Worm (Caenorhabditis elegans) whole organism, L4 larva: ENCODE results near the gene ZK822.10.

Experiments used
- R02D3.7 ChIP-seq: fragments of 150-350 bp; sonication (generic microtip); optimal IDR thresholded peaks from 3 replicates; lab custom pipeline; 2014; ENCODE audit warnings: missing biosample characterization, missing genetic modification characterization
- ama-1 ChIP-seq: fragments of 150-350 bp; optimal IDR thresholded peaks from 2 replicates; lab custom pipeline; 2014; ENCODE audit warnings: inconsistent platforms, mixed read lengths
- ceh-44 ChIP-seq: fragments of 200-800 bp; sonication (Bioruptor generic); IDR thresholded peaks from 2 replicates; pipeline ENCODE4 v1.3.6; 2022; ENCODE audit warnings: missing genetic modification reagents, missing genetic modification characterization, missing compliant biosample characterization
- ces-1 ChIP-seq: fragments of 150-350 bp; sonication (generic microtip); optimal IDR thresholded peaks from 4 replicates; lab custom pipeline; 2014; ENCODE audit warnings: missing biosample characterization, missing genetic modification reagents, missing genetic modification characterization
- dpl-1 ChIP-seq: fragments of 150-350 bp; optimal IDR thresholded peaks from 2 replicates; lab custom pipeline; 2014; ENCODE audit warnings: missing biosample characterization, missing genetic modification reagents, missing genetic modification characterization
- gei-8 ChIP-seq: fragments of 200-800 bp; sonication (Bioruptor generic); optimal IDR thresholded peaks from 2 replicates; lab custom pipeline; 2018; ENCODE audit warnings: mild to moderate bottlenecking, missing genetic modification characterization, missing compliant biosample characterization
- lim-7 ChIP-seq: fragments of 200-800 bp; sonication (Bioruptor generic); IDR thresholded peaks from 2 replicates; pipeline ENCODE4 v1.3.6; 2022; ENCODE audit warnings: missing genetic modification characterization, missing compliant biosample characterization
- lin-1 ChIP-seq: fragments of 200-800 bp; sonication (Bioruptor generic); IDR thresholded peaks from 2 replicates; pipeline ENCODE4 v1.3.6; 2022; ENCODE audit warnings: missing genetic modification reagents, missing genetic modification characterization, missing compliant biosample characterization
- mdt-29 ChIP-seq: fragments of 200-800 bp; sonication (Bioruptor generic); IDR thresholded peaks from 2 replicates; pipeline ENCODE4 v1.3.6; 2022; ENCODE audit warnings: missing genetic modification reagents, missing genetic modification characterization, missing compliant biosample characterization
- nhr-102 ChIP-seq: sonication (generic microtip); optimal IDR thresholded peaks from 2 replicates; lab custom pipeline; 2016; ENCODE audit warnings: mild to moderate bottlenecking, missing genetic modification characterization, moderate library complexity, missing compliant biosample characterization
- nhr-11 ChIP-seq: fragments of 150-350 bp; optimal IDR thresholded peaks from 2 replicates; lab custom pipeline; 2014; ENCODE audit warnings: missing biosample characterization, missing genetic modification characterization
- nhr-28 ChIP-seq: fragments of 150-350 bp; optimal IDR thresholded peaks from 2 replicates; lab custom pipeline; 2014; ENCODE audit warnings: missing biosample characterization, missing genetic modification characterization
- rbr-2 ChIP-seq: sonication (generic microtip); optimal IDR thresholded peaks from 2 replicates; lab custom pipeline; 2016; ENCODE audit warnings: missing genotype, missing genetic modification characterization, missing compliant biosample characterization
- sdz-12 ChIP-seq: fragments of 200-800 bp; sonication (Bioruptor generic); optimal IDR thresholded peaks from 2 replicates; lab custom pipeline; 2018; ENCODE audit warnings: mild to moderate bottlenecking, missing genetic modification characterization, missing compliant biosample characterization
- spr-3 ChIP-seq: fragments of 200-800 bp; sonication (Bioruptor generic); optimal IDR thresholded peaks from 2 replicates; lab custom pipeline; 2018; ENCODE audit warnings: mild to moderate bottlenecking, missing genetic modification characterization, missing compliant biosample characterization
- unc-130 ChIP-seq: sonication (generic microtip); optimal IDR thresholded peaks from 2 replicates; lab custom pipeline; 2016; ENCODE audit warnings: missing genetic modification reagents, missing genetic modification characterization, missing compliant biosample characterization
- unc-62 ChIP-seq, 3 experiments: fragments of 150-350 bp in 1 of 3; sonication (generic microtip); optimal IDR thresholded peaks in 2 of 3; peaks in 1 of 3; 1 replicate in 1 of 3; 2 replicates in 2 of 3; lab custom pipeline; 2014 to 2017; ENCODE audit warnings: missing biosample characterization in 3 of 3, missing genetic modification characterization in 3 of 3, missing genetic modification reagents in 3 of 3, missing genotype in 1 of 3
- zag-1 ChIP-seq: fragments of 150-350 bp; optimal IDR thresholded peaks from 2 replicates; lab custom pipeline; 2014; ENCODE audit warnings: missing biosample characterization, missing genetic modification characterization
- zip-11 ChIP-seq: fragments of 200-800 bp; sonication (Bioruptor generic); IDR thresholded peaks from 2 replicates; pipeline ENCODE4 v1.3.6; 2022; ENCODE audit warnings: missing genetic modification characterization, missing compliant biosample characterization
- ztf-11 ChIP-seq: fragments of 150-350 bp; optimal IDR thresholded peaks from 2 replicates; lab custom pipeline; 2014; ENCODE audit warnings: missing biosample characterization, missing genetic modification characterization

ZK822.10 gene

DNA sequence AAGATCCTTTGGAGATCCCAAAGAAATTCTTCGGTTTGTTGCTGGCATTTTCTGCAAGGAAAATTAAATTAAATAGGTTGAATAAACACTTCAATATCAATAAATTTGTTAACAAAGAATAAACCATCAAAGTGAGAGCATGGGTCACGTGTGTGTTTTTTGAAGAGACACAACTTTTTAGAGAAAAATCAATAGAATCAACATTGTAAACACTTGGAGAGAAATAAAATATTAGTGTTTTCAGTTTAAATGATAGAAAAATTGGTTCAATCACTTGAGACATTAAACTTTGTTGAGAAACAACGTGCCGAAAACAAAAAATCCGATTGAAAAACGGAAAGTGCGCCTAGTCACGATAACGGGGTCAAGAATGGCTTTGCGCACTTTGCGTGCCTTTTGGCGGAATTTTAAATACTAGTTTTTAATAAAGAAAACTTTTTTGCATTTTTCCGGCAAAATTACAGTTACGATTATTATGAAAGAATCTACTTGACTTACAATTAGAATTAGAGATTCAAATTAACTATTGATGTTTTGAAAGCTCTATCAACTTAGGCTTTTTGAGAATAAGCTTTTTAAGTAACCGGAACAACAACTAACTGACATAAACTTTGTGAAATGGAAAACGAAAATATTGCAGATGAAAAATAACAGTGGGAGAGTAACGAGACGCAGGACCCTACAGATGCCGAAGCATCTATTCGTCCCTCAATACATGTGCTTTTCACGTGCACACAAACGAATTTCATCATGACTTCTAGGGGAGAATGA, 44.7 kb downstream of the ZK822.10 start, which contains the start of gene ZK829.7 (continued):
- TF ChIP-seq lin-1 (GFP tag; lab: Robert Waterston, UW) = no peak
- TF ChIP-seq unc-130 (GFP tag; lab: Kevin White, UChicago) = no peak
- peak; percentile 71 for TF ChIP-seq rbr-2 (tag; lab: Kevin White, UChicago)
- no peak for TF ChIP-seq R02D3.7 (tag; lab: Kevin White, UChicago)
- TF ChIP-seq dpl-1 (GFP tag; lab: Kevin White, UChicago) = peak; percentile 95
- no peak for TF ChIP-seq ceh-44 (GFP tag; lab: Robert Waterston, UW)
- TF ChIP-seq ama-1 (lab: Kevin White, UChicago) = no peak
- no peak for TF ChIP-seq ces-1
- peak; percentile 57 for TF ChIP-seq nhr-28 (tag; lab: Kevin White, UChicago)
- no peak for TF ChIP-seq ztf-11 (tag; lab: Kevin White, UChicago)
- peak; percentile 53 for TF ChIP-seq nhr-102
- no peak for TF ChIP-seq sdz-12
- TF ChIP-seq spr-3 = no peak
- no peak for TF ChIP-seq lim-7 (GFP tag; lab: Robert Waterston, UW)
- TF ChIP-seq zip-11 (GFP tag; lab: Robert Waterston, UW) = no peak
- TF ChIP-seq mdt-29 = no peak
- no peak for TF ChIP-seq gei-8 (GFP tag; lab: Kevin White, UChicago)

DNA sequence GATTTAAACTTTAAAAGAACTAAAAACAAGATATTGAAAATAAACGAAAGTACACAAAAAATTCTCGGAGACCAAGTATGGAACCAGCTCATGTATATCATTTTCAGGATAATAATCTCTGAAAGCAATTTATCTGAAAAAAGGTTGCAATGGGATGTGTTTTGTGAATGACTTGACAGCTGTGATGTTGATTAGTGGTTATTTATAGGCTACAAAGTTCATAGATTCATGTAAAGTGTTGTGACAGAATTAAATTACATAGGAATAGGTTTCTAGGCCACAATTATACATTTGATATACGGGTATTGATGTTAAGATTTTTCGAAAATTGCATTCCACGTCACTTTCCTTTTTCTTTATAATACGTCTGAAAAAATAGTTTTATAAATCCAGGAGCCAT, 48.4 kb downstream of the ZK822.10 start, which contains the start of gene srj-1:
Gene srj-1 (minus strand): TSS at position 101 of the 400 bp plus-strand sequence.
- TF ChIP-seq zag-1 = no peak
- peak; percentile 55 for TF ChIP-seq nhr-11 (tag; lab: Kevin White, UChicago)
- TF ChIP-seq unc-62 (GFP tag; optimal IDR thresholded peaks at IDR 0.05 in 1 of 2; lab: Kevin White, UChicago) = peak in 1 of 2 experiments; percentile 33
- no peak for TF ChIP-seq unc-62 (tag; optimal IDR thresholded peaks at IDR 0.05; lab: Kevin White, UChicago)
